Worm (Caenorhabditis elegans) whole organism, L4 larva: ENCODE results near the gene ZK355.2.

Source experiments
- D1046.2 ChIP-seq: fragments of 200-800 bp; sonication (Bioruptor generic); IDR thresholded peaks from 2 replicates; pipeline ENCODE4 v1.3.6; 2022; ENCODE audit warnings: missing genetic modification characterization, missing compliant biosample characterization
- T20F7.1 ChIP-seq: fragments of 200-800 bp; sonication (Bioruptor generic); optimal IDR thresholded peaks from 2 replicates; lab custom pipeline; 2018; ENCODE audit warnings: mild to moderate bottlenecking, missing genetic modification characterization, missing compliant biosample characterization
- Y5F2A.4 ChIP-seq: fragments of 200-800 bp; sonication (Bioruptor generic); optimal IDR thresholded peaks from 2 replicates; lab custom pipeline; 2018; ENCODE audit warnings: mild to moderate bottlenecking, missing genetic modification characterization, missing compliant biosample characterization
- Y75B8A.6 ChIP-seq: fragments of 200-800 bp; sonication (Bioruptor generic); IDR thresholded peaks from 2 replicates; pipeline ENCODE4 v1.3.6; 2022; ENCODE audit warnings: missing genetic modification reagents, missing genetic modification characterization, missing compliant biosample characterization
- ZK337.2 ChIP-seq: fragments of 200-800 bp; sonication (Bioruptor generic); IDR thresholded peaks from 2 replicates; pipeline ENCODE4 v1.3.6; 2022; ENCODE audit warnings: missing genetic modification reagents, missing genetic modification characterization, missing compliant biosample characterization
- aha-1 ChIP-seq: fragments of 150-350 bp; peaks from one replicate; lab custom pipeline; 2014; ENCODE audit warnings: missing biosample characterization, missing genetic modification characterization
- arid-1 ChIP-seq: fragments of 200-800 bp; sonication (Bioruptor generic); conservative IDR thresholded peaks from 2 replicates; pipeline ENCODE4 v1.3.6; 2022; ENCODE audit warnings: missing genetic modification reagents, missing genetic modification characterization, missing compliant biosample characterization
- ceh-20 ChIP-seq: fragments of 200-800 bp; sonication (Bioruptor generic); IDR thresholded peaks from 2 replicates; pipeline ENCODE4 v1.3.6; 2022; ENCODE audit warnings: missing genetic modification reagents, missing genetic modification characterization, missing compliant biosample characterization
- ceh-44 ChIP-seq: fragments of 200-800 bp; sonication (Bioruptor generic); IDR thresholded peaks from 2 replicates; pipeline ENCODE4 v1.3.6; 2022; ENCODE audit warnings: missing genetic modification reagents, missing genetic modification characterization, missing compliant biosample characterization
- dmd-6 ChIP-seq: fragments of 200-800 bp; sonication (Bioruptor generic); IDR thresholded peaks from 2 replicates; pipeline ENCODE4 v1.3.6; 2022; ENCODE audit warnings: missing genetic modification reagents, missing genetic modification characterization, missing compliant biosample characterization
- dve-1 ChIP-seq: sonication (generic microtip); optimal IDR thresholded peaks from 2 replicates; lab custom pipeline; 2017; ENCODE audit warnings: antibody characterized with exemption, mild to moderate bottlenecking, missing genetic modification characterization, missing compliant biosample characterization; ENCODE audit not compliant: insufficient read depth
- egl-27 ChIP-seq: sonication (generic microtip); optimal IDR thresholded peaks from 3 replicates; lab custom pipeline; 2017; ENCODE audit warnings: missing biosample characterization, missing genetic modification reagents, missing genetic modification characterization
- egl-43 ChIP-seq: fragments of 200-800 bp; sonication (Bioruptor generic); IDR thresholded peaks from 2 replicates; pipeline ENCODE4 v1.3.6; 2022; ENCODE audit warnings: missing genetic modification reagents, missing genetic modification characterization, missing compliant biosample characterization
- fkh-10 ChIP-seq: fragments of 150-350 bp; optimal IDR thresholded peaks from 2 replicates; lab custom pipeline; 2014; ENCODE audit warnings: missing biosample characterization, missing genetic modification reagents, missing genetic modification characterization
- fos-1 ChIP-seq: fragments of 150-350 bp; optimal IDR thresholded peaks from 2 replicates; lab custom pipeline; 2014; ENCODE audit warnings: missing biosample characterization, missing genetic modification characterization
- hlh-30 ChIP-seq: sonication (generic microtip); optimal IDR thresholded peaks from 2 replicates; lab custom pipeline; 2017; ENCODE audit warnings: antibody characterized with exemption, mild to moderate bottlenecking, missing genetic modification characterization, missing compliant biosample characterization; ENCODE audit not compliant: insufficient read depth
- hmg-1.1 ChIP-seq: fragments of 200-800 bp; sonication (Bioruptor generic); IDR thresholded peaks from 2 replicates; pipeline ENCODE4 v1.3.6; 2022; ENCODE audit warnings: missing genetic modification reagents, missing genetic modification characterization, missing compliant biosample characterization
- lin-29 ChIP-seq: fragments of 200-800 bp; sonication (Bioruptor generic); IDR thresholded peaks from 2 replicates; pipeline ENCODE4 v1.3.6; 2022; ENCODE audit warnings: missing genetic modification reagents, missing genetic modification characterization, missing compliant biosample characterization
- lir-3 ChIP-seq: sonication (generic microtip); optimal IDR thresholded peaks from 2 replicates; lab custom pipeline; 2016; ENCODE audit warnings: mild to moderate bottlenecking, missing genetic modification characterization, missing compliant biosample characterization
- lsy-2 ChIP-seq, 2 experiments: fragments of 150-350 bp in 1 of 2; sonication (generic microtip) in 1 of 2; optimal IDR thresholded peaks; 2 replicates each; lab custom pipeline; 2014 to 2017; ENCODE audit warnings: missing biosample characterization in 2 of 2, missing genetic modification characterization in 2 of 2
- madf-9 ChIP-seq: fragments of 200-800 bp; sonication (Bioruptor generic); conservative IDR thresholded peaks from 2 replicates; pipeline ENCODE4 v1.3.6; 2022; ENCODE audit warnings: missing genetic modification reagents, missing genetic modification characterization, missing compliant biosample characterization
- mdt-29 ChIP-seq: fragments of 200-800 bp; sonication (Bioruptor generic); IDR thresholded peaks from 2 replicates; pipeline ENCODE4 v1.3.6; 2022; ENCODE audit warnings: missing genetic modification reagents, missing genetic modification characterization, missing compliant biosample characterization
- mxl-2 ChIP-seq: fragments of 200-800 bp; sonication (Bioruptor generic); conservative IDR thresholded peaks from 2 replicates; pipeline ENCODE4 v1.3.6; 2022; ENCODE audit warnings: missing genetic modification reagents, missing genetic modification characterization, missing compliant biosample characterization
- nhr-102 ChIP-seq: sonication (generic microtip); optimal IDR thresholded peaks from 2 replicates; lab custom pipeline; 2016; ENCODE audit warnings: mild to moderate bottlenecking, missing genetic modification characterization, moderate library complexity, missing compliant biosample characterization
- nhr-25 ChIP-seq: sonication (generic microtip); optimal IDR thresholded peaks from 2 replicates; lab custom pipeline; 2017; ENCODE audit warnings: missing genetic modification characterization, mild to moderate bottlenecking, missing compliant biosample characterization, antibody characterized with exemption, moderate library complexity, borderline replicate concordance; ENCODE audit not compliant: insufficient read depth
- nhr-42 ChIP-seq: fragments of 200-800 bp; sonication (Bioruptor generic); IDR thresholded peaks from 2 replicates; pipeline ENCODE4 v1.3.6; 2022; ENCODE audit warnings: missing genetic modification characterization, missing compliant biosample characterization
- pha-4 ChIP-seq, 2 experiments: fragments of 150-350 bp in 1 of 2; fragments of 200-800 bp in 1 of 2; sonication (Bioruptor generic) in 1 of 2; IDR thresholded peaks in 1 of 2; optimal IDR thresholded peaks in 1 of 2; 2 replicates each; pipeline versions ENCODE4 v1.3.6 to Lab custom; 2014 to 2022; ENCODE audit warnings: missing genetic modification characterization in 2 of 2, missing genetic modification reagents in 2 of 2, missing biosample characterization in 1 of 2, missing compliant biosample characterization in 1 of 2
- php-3 ChIP-seq: fragments of 200-800 bp; sonication (Bioruptor generic); IDR thresholded peaks from 2 replicates; pipeline ENCODE4 v1.3.6; 2022; ENCODE audit warnings: missing genetic modification reagents, missing genetic modification characterization, missing compliant biosample characterization
- saeg-2 ChIP-seq: fragments of 200-800 bp; sonication (Bioruptor generic); IDR thresholded peaks from 2 replicates; pipeline ENCODE4 v1.3.6; 2022; ENCODE audit warnings: missing genetic modification reagents, missing genetic modification characterization, missing compliant biosample characterization
- sdz-12 ChIP-seq: fragments of 200-800 bp; sonication (Bioruptor generic); optimal IDR thresholded peaks from 2 replicates; lab custom pipeline; 2018; ENCODE audit warnings: mild to moderate bottlenecking, missing genetic modification characterization, missing compliant biosample characterization
- set-16 ChIP-seq: fragments of 200-800 bp; sonication (Bioruptor generic); IDR thresholded peaks from 2 replicates; pipeline ENCODE4 v1.3.6; 2022; ENCODE audit warnings: missing genetic modification reagents, missing genetic modification characterization, missing compliant biosample characterization
- spr-3 ChIP-seq: fragments of 200-800 bp; sonication (Bioruptor generic); optimal IDR thresholded peaks from 2 replicates; lab custom pipeline; 2018; ENCODE audit warnings: mild to moderate bottlenecking, missing genetic modification characterization, missing compliant biosample characterization
- unc-39 ChIP-seq: sonication (generic microtip); optimal IDR thresholded peaks from 2 replicates; lab custom pipeline; 2017; ENCODE audit warnings: missing biosample characterization, missing genetic modification characterization
- unc-62 ChIP-seq, 3 experiments: fragments of 150-350 bp in 1 of 3; sonication (generic microtip); optimal IDR thresholded peaks in 2 of 3; peaks in 1 of 3; 1 replicate in 1 of 3; 2 replicates in 2 of 3; lab custom pipeline; 2014 to 2017; ENCODE audit warnings: missing biosample characterization in 3 of 3, missing genetic modification characterization in 3 of 3, missing genetic modification reagents in 3 of 3, missing genotype in 1 of 3
- vab-7 ChIP-seq: fragments of 200-800 bp; sonication (Bioruptor generic); IDR thresholded peaks from 2 replicates; pipeline ENCODE4 v1.3.6; 2022; ENCODE audit warnings: missing genetic modification reagents, missing genetic modification characterization, missing compliant biosample characterization
- zag-1 ChIP-seq: fragments of 150-350 bp; optimal IDR thresholded peaks from 2 replicates; lab custom pipeline; 2014; ENCODE audit warnings: missing biosample characterization, missing genetic modification characterization
- zfp-2 ChIP-seq: sonication (generic microtip); optimal IDR thresholded peaks from 2 replicates; lab custom pipeline; 2016; ENCODE audit warnings: mild to moderate bottlenecking, missing genetic modification characterization, missing compliant biosample characterization

Gene ZK355.2

ce11 chrII:2925806-2926558, 2.3 kb downstream of the ZK355.2 start:
- no peak for TF ChIP-seq fos-1 (tag; lab: Kevin White, UChicago)
- TF ChIP-seq ceh-20 (GFP tag; lab: Robert Waterston, UW): no peak
- TF ChIP-seq nhr-42 (GFP tag; lab: Robert Waterston, UW): peak; percentile 17; the same call in 1 of the 2 replicates
- TF ChIP-seq zfp-2 (tag; lab: Kevin White, UChicago): no peak
- TF ChIP-seq lir-3 (tag; lab: Kevin White, UChicago): no peak
- no peak for TF ChIP-seq nhr-25 (tag; lab: Kevin White, UChicago)
- no peak for TF ChIP-seq php-3 (GFP tag; lab: Robert Waterston, UW)
- TF ChIP-seq unc-39 (tag; lab: Kevin White, UChicago): no peak
- no peak for TF ChIP-seq dmd-6 (GFP tag; lab: Robert Waterston, UW)
- no peak for TF ChIP-seq hlh-30 (tag; lab: Kevin White, UChicago)
- no peak for TF ChIP-seq fkh-10
- peak in 1 of 2 experiments; percentile 80 for TF ChIP-seq unc-62 (GFP tag; optimal IDR thresholded peaks at IDR 0.05 in 1 of 2; lab: Kevin White, UChicago)
- no peak for TF ChIP-seq unc-62 (tag; optimal IDR thresholded peaks at IDR 0.05; lab: Kevin White, UChicago)
- no peak for TF ChIP-seq saeg-2 (GFP tag; lab: Robert Waterston, UW)
- no peak for TF ChIP-seq zag-1 (tag; lab: Kevin White, UChicago)
- peak; percentile 90 for TF ChIP-seq set-16 (GFP tag; lab: Robert Waterston, UW)
- no peak for TF ChIP-seq aha-1 (tag; lab: Kevin White, UChicago)

- TF ChIP-seq set-16 (GFP tag; lab: Robert Waterston, UW): peak; percentile 40
- peak; percentile 79 for TF ChIP-seq aha-1 (tag; lab: Kevin White, UChicago)
- no peak for TF ChIP-seq egl-27 (tag; lab: Kevin White, UChicago)
- no peak for TF ChIP-seq pha-4 (GFP tag; IDR thresholded peaks at IDR 0.05; lab: Robert Waterston, UW)
- TF ChIP-seq pha-4 (tag; optimal IDR thresholded peaks at IDR 0.05; lab: Kevin White, UChicago): no peak
- peak in 1 of 2 experiments; percentile 22 for TF ChIP-seq unc-62 (GFP tag; optimal IDR thresholded peaks at IDR 0.05 in 1 of 2; lab: Kevin White, UChicago)
- TF ChIP-seq unc-62 (tag; optimal IDR thresholded peaks at IDR 0.05; lab: Kevin White, UChicago): no peak
- TF ChIP-seq madf-9: no peak
These were observed 3.8 kb downstream of the ZK355.2 start, which contains the start of the genes ZK355.3 and ZK355.8 for ce11 chrII:2927533-2927932. TSS of gene ZK355.3 (minus strand) at chrII:2927633. TSS of gene ZK355.8 (plus strand) at chrII:2927804.

ce11 chrII:2929846-2930245, 6.1 kb downstream of the ZK355.2 start:
- TF ChIP-seq ZK337.2 (GFP tag; lab: Robert Waterston, UW): no peak
- TF ChIP-seq egl-43 (GFP tag; lab: Robert Waterston, UW): 0 out of 2 replicates have a peak, but pooled peaks have one; percentile 12
- 0 out of 2 replicates have a peak, but pooled peaks have one; percentile 41 for TF ChIP-seq D1046.2
- TF ChIP-seq set-16 (GFP tag; lab: Robert Waterston, UW): peak; percentile 77
- TF ChIP-seq, all 104 proteins: peak for 3

ce11 chrII:2930499-2930898, 6.8 kb downstream of the ZK355.2 start, which contains the start of the genes irld-64 and irld-63:
TSS of gene irld-64 (minus strand) at chrII:2930599.
TSS of gene irld-63 (plus strand) at chrII:2930728.
- TF ChIP-seq spr-3 (GFP tag; lab: Kevin White, UChicago) (no peak), ZK337.2 (GFP tag; lab: Robert Waterston, UW) (no peak), mxl-2 (GFP tag; lab: Robert Waterston, UW) (no peak), Y5F2A.4 (GFP tag; lab: Kevin White, UChicago) (no peak), lin-29 (GFP tag; lab: Robert Waterston, UW) (no peak), Y75B8A.6 (GFP tag; lab: Robert Waterston, UW) (no peak), hmg-1.1 (GFP tag; lab: Robert Waterston, UW) (no peak), lsy-2 (tag; optimal IDR thresholded peaks at IDR 0.05; lab: Kevin White, UChicago) (no peak), T20F7.1 (GFP tag; lab: Kevin White, UChicago) (no peak), arid-1 (GFP tag; lab: Robert Waterston, UW) (no peak), sdz-12 (GFP tag; lab: Kevin White, UChicago) (no peak), ceh-44 (no peak), dve-1 (tag; lab: Kevin White, UChicago) (no peak), php-3 (GFP tag; lab: Robert Waterston, UW) (no peak), nhr-102 (tag; lab: Kevin White, UChicago) (no peak), mdt-29 (GFP tag; lab: Robert Waterston, UW) (no peak), vab-7 (no peak)
